Worm (Caenorhabditis elegans): ENCODE results near the gene F10G2.7.

DNA sequence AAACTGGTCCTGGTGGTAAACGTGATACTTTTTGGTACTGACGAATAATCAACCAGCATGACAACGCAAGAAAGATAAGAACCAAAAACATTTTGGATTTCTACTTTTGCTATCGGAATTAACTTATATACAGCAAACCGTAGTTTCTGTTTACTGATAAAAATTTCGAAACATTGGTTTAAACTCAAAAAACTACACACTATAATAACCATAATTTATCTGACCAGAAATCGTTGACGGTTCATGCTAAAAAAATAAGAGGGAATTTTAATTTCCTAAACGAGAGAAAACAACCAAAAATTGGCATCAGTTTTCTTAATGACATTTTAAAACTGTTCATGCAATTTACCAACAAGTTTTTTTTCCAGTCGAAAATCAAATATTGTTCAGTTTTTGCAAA is 24.6 kb upstream of the F10G2.7 start, which contains the start of gene cyp-35A1:
- TF ChIP-seq W03F9.2 (tag; optimal IDR thresholded peaks at IDR 0.05) = no peak
- no peak for TF ChIP-seq him-1 (tag; optimal IDR thresholded peaks at IDR 0.05)
- no peak for TF ChIP-seq dao-5 (tag; optimal IDR thresholded peaks at IDR 0.05)

All from whole organism, L4/young adult.